Worm (Caenorhabditis elegans): Measurements from ENCODE around the gene Y49F6C.2.

ce11 chrII:3422938-3423337 is 44.6 kb downstream of the Y49F6C.2 start:
- TF ChIP-seq ztf-23 (GFP tag; IDR thresholded peaks at IDR 0.05): no peak
- no peak for TF ChIP-seq klf-2 (GFP tag; conservative IDR thresholded peaks at IDR 0.05)
- no peak for TF ChIP-seq flt-1 (GFP tag; IDR thresholded peaks at IDR 0.05)
- no peak for TF ChIP-seq tab-1 (GFP tag; IDR thresholded peaks at IDR 0.05)

Data from whole organism, midembryonic.